Fruit fly (Drosophila melanogaster) whole organism, pupa: ENCODE results near the gene Glut4EF.

ENCODE experiments used
- CG10348 ChIP-seq: fragments of 200-800 bp; sonication (Bioruptor generic); IDR thresholded peaks from 2 replicates; pipeline ENCODE4 v1.3.6; 2022; ENCODE audit warnings: missing biosample characterization, missing genetic modification characterization
- CG12605 ChIP-seq: fragments of 200-800 bp; sonication (Bioruptor generic); IDR thresholded peaks from 2 replicates; pipeline ENCODE4 v1.3.6; 2022; ENCODE audit warnings: missing biosample characterization, missing genetic modification characterization
- CG13204 ChIP-seq: fragments of 200-800 bp; sonication (Bioruptor generic); optimal IDR thresholded peaks from 2 replicates; lab custom pipeline; 2018; ENCODE audit warnings: missing biosample characterization, mild to moderate bottlenecking, missing genetic modification characterization, moderate library complexity
- CG14655 ChIP-seq: fragments of 200-800 bp; sonication (Bioruptor generic); optimal IDR thresholded peaks from 3 replicates; lab custom pipeline; 2017; ENCODE audit warnings: mild to moderate bottlenecking, missing biosample characterization, missing genetic modification reagents, missing genetic modification characterization
- CG15710 ChIP-seq: fragments of 200-800 bp; sonication (Bioruptor generic); optimal IDR thresholded peaks from 2 replicates; lab custom pipeline; 2018; ENCODE audit warnings: missing biosample characterization, mild to moderate bottlenecking, missing genetic modification characterization, moderate library complexity
- CG17806 ChIP-seq: fragments of 200-800 bp; sonication (Bioruptor generic); optimal IDR thresholded peaks from 2 replicates; lab custom pipeline; 2018; ENCODE audit warnings: missing biosample characterization, mild to moderate bottlenecking, missing genetic modification characterization, moderate library complexity
- CG32121 ChIP-seq: fragments of 200-800 bp; sonication (Bioruptor generic); IDR thresholded peaks from 2 replicates; pipeline ENCODE4 v1.3.6; 2022; ENCODE audit warnings: missing biosample characterization, missing genetic modification characterization
- CG34367 ChIP-seq: fragments of 200-800 bp; sonication (Bioruptor generic); optimal IDR thresholded peaks from 2 replicates; lab custom pipeline; 2018; ENCODE audit warnings: missing biosample characterization, mild to moderate bottlenecking, missing genetic modification characterization
- CG4496 ChIP-seq: fragments of 200-800 bp; sonication (Bioruptor generic); IDR thresholded peaks from 3 replicates; pipeline ENCODE4 v1.3.6; 2022; ENCODE audit warnings: missing biosample characterization, missing genetic modification characterization
- CG8159 ChIP-seq: fragments of 200-800 bp; sonication (Bioruptor generic); optimal IDR thresholded peaks from 3 replicates; lab custom pipeline; 2018; ENCODE audit warnings: missing biosample characterization, mild to moderate bottlenecking, missing genetic modification characterization, moderate library complexity
- CG8301 ChIP-seq: fragments of 200-800 bp; sonication (Bioruptor generic); optimal IDR thresholded peaks from 2 replicates; lab custom pipeline; 2018; ENCODE audit warnings: missing biosample characterization, mild to moderate bottlenecking, missing genetic modification characterization
- CG9948 ChIP-seq: fragments of 200-800 bp; sonication (Bioruptor generic); optimal IDR thresholded peaks from 2 replicates; lab custom pipeline; 2018; ENCODE audit warnings: missing biosample characterization, mild to moderate bottlenecking, missing genetic modification characterization, moderate library complexity
- D1 ChIP-seq: fragments of 200-800 bp; sonication (Bioruptor generic); optimal IDR thresholded peaks from 2 replicates; lab custom pipeline; 2018; ENCODE audit warnings: missing biosample characterization, mild to moderate bottlenecking, missing genetic modification characterization, moderate library complexity
- EcR ChIP-seq: fragments of 200-800 bp; sonication (Bioruptor generic); optimal IDR thresholded peaks from 3 replicates; lab custom pipeline; 2019; ENCODE audit warnings: missing biosample characterization, missing genetic modification characterization, mild to moderate bottlenecking, moderate library complexity, missing genetic modification reagents
- Ets98B ChIP-seq: fragments of 200-800 bp; sonication (Bioruptor generic); IDR thresholded peaks from 2 replicates; pipeline ENCODE4 v1.3.6; 2022; ENCODE audit warnings: missing biosample characterization, missing genetic modification characterization
- Pif1A ChIP-seq: fragments of 200-800 bp; sonication (Bioruptor generic); optimal IDR thresholded peaks from 3 replicates; lab custom pipeline; 2016; ENCODE audit warnings: missing biosample characterization, missing genetic modification characterization
- Pif1B ChIP-seq: fragments of 200-800 bp; sonication (Bioruptor generic); optimal IDR thresholded peaks from 3 replicates; lab custom pipeline; 2016; ENCODE audit warnings: missing biosample characterization, missing genetic modification characterization
- Snoo ChIP-seq: fragments of 200-800 bp; sonication (Bioruptor generic); optimal IDR thresholded peaks from 3 replicates; lab custom pipeline; 2017; ENCODE audit warnings: missing biosample characterization, mild to moderate bottlenecking, missing genetic modification characterization, inconsistent platforms
- fd96Ca ChIP-seq: fragments of 200-800 bp; sonication (Bioruptor generic); IDR thresholded peaks from 3 replicates; pipeline ENCODE4 v1.3.6; 2022; ENCODE audit warnings: missing biosample characterization, missing genetic modification characterization
- gl ChIP-seq: fragments of 200-800 bp; sonication (Bioruptor generic); optimal IDR thresholded peaks from 2 replicates; lab custom pipeline; 2018; ENCODE audit warnings: missing biosample characterization, mild to moderate bottlenecking, missing genetic modification characterization
- rn ChIP-seq: fragments of 200-800 bp; sonication (Bioruptor generic); IDR thresholded peaks from 2 replicates; pipeline ENCODE4 v1.3.6; 2022; ENCODE audit warnings: missing biosample characterization, missing genetic modification characterization

Gene Glut4EF

dm6 chr3R:9913442-9913841, 39.0 kb downstream of the Glut4EF start:
- peak; percentile 51 for TF ChIP-seq CG8159 (tag; lab: Kevin White, UChicago)
- TF ChIP-seq Snoo (tag; lab: Kevin White, UChicago) = peak; percentile 84
- TF ChIP-seq Ets98B (GFP tag; lab: Robert Waterston, UW) = no peak
- peak; percentile 9 for TF ChIP-seq Pif1B (GFP tag; lab: Kevin White, UChicago)
- peak; percentile 60 for TF ChIP-seq Pif1A

- TF ChIP-seq CG32121 (no peak), Ets98B (GFP tag; lab: Robert Waterston, UW) (no peak), CG34367 (tag; lab: Kevin White, UChicago) (no peak), CG10348 (no peak), CG9948 (no peak), gl (no peak), Pif1B (GFP tag; lab: Kevin White, UChicago) (no peak), CG8301 (tag; lab: Kevin White, UChicago) (no peak), Pif1A (no peak), CG14655 (GFP tag; lab: Kevin White, UChicago) (no peak), Snoo (tag; lab: Kevin White, UChicago) (no peak), CG12605 (GFP tag; lab: Robert Waterston, UW) (no peak), rn (GFP tag; lab: Robert Waterston, UW) (no peak), CG8159 (tag; lab: Kevin White, UChicago) (no peak), CG13204 (GFP tag; lab: Kevin White, UChicago) (no peak), CG17806 (tag; lab: Kevin White, UChicago) (no peak)
These were observed 39.8 kb downstream of the Glut4EF start for dm6 chr3R:9914287-9914686.

- no peak for TF ChIP-seq CG13204 (GFP tag; lab: Kevin White, UChicago)
- TF ChIP-seq gl = no peak
- no peak for TF ChIP-seq rn (GFP tag; lab: Robert Waterston, UW)
- TF ChIP-seq CG8301 (tag; lab: Kevin White, UChicago) = no peak
- TF ChIP-seq Pif1A = no peak
- no peak for TF ChIP-seq CG14655 (GFP tag; lab: Kevin White, UChicago)
- TF ChIP-seq CG9948 = no peak
- no peak for TF ChIP-seq CG15710 (tag; lab: Kevin White, UChicago)
- TF ChIP-seq fd96Ca (GFP tag; lab: Robert Waterston, UW) = no peak
- TF ChIP-seq CG8159 (tag; lab: Kevin White, UChicago) = no peak
- TF ChIP-seq Pif1B (GFP tag; lab: Kevin White, UChicago) = no peak
- TF ChIP-seq CG32121 = no peak
- TF ChIP-seq Snoo (tag; lab: Kevin White, UChicago) = no peak
- no peak for TF ChIP-seq CG34367 (tag; lab: Kevin White, UChicago)
- no peak for TF ChIP-seq CG4496 (GFP tag; lab: Robert Waterston, UW)
- no peak for TF ChIP-seq EcR
- no peak for TF ChIP-seq CG12605 (GFP tag; lab: Robert Waterston, UW)
- TF ChIP-seq Ets98B (GFP tag; lab: Robert Waterston, UW) = no peak
- no peak for TF ChIP-seq D1 (tag; lab: Kevin White, UChicago)
- TF ChIP-seq, all 21 proteins: peak for 0
These were observed 41.2 kb downstream of the Glut4EF start for dm6 chr3R:9915682-9916081.

dm6 chr3R:9917361-9917760, 42.9 kb downstream of the Glut4EF start:
- TF ChIP-seq D1 (tag; lab: Kevin White, UChicago) (no peak), fd96Ca (GFP tag; lab: Robert Waterston, UW) (no peak), CG17806 (tag; lab: Kevin White, UChicago) (no peak), CG8159 (tag; lab: Kevin White, UChicago) (no peak), CG4496 (GFP tag; lab: Robert Waterston, UW) (no peak), CG14655 (GFP tag; lab: Kevin White, UChicago) (no peak), CG32121 (no peak), EcR (no peak), gl (no peak), Snoo (tag; lab: Kevin White, UChicago) (no peak), Ets98B (GFP tag; lab: Robert Waterston, UW) (no peak), rn (GFP tag; lab: Robert Waterston, UW) (no peak)
- TF ChIP-seq, all 21 proteins: peak for 0

dm6 chr3R:9918009-9918408, 43.5 kb downstream of the Glut4EF start:
- TF ChIP-seq gl = no peak
- TF ChIP-seq rn (GFP tag; lab: Robert Waterston, UW) = no peak
- no peak for TF ChIP-seq Ets98B (GFP tag; lab: Robert Waterston, UW)
- TF ChIP-seq CG9948 = no peak
- TF ChIP-seq CG12605 (GFP tag; lab: Robert Waterston, UW) = no peak
- TF ChIP-seq fd96Ca (GFP tag; lab: Robert Waterston, UW) = no peak
- TF ChIP-seq CG8301 (tag; lab: Kevin White, UChicago) = no peak
- TF ChIP-seq Snoo (tag; lab: Kevin White, UChicago) = no peak
- TF ChIP-seq Pif1A = no peak
- TF ChIP-seq CG4496 (GFP tag; lab: Robert Waterston, UW) = no peak
- no peak for TF ChIP-seq CG32121
- no peak for TF ChIP-seq D1 (tag; lab: Kevin White, UChicago)
- TF ChIP-seq CG15710 (tag; lab: Kevin White, UChicago) = no peak
- TF ChIP-seq CG14655 (GFP tag; lab: Kevin White, UChicago) = no peak
- no peak for TF ChIP-seq CG13204 (GFP tag; lab: Kevin White, UChicago)
- no peak for TF ChIP-seq CG34367 (tag; lab: Kevin White, UChicago)
- TF ChIP-seq CG10348 = no peak
- TF ChIP-seq EcR = no peak
- no peak for TF ChIP-seq CG17806 (tag; lab: Kevin White, UChicago)
- TF ChIP-seq Pif1B (GFP tag; lab: Kevin White, UChicago) = no peak

- TF ChIP-seq gl (no peak), Pif1B (GFP tag; lab: Kevin White, UChicago) (no peak), CG32121 (no peak), CG12605 (GFP tag; lab: Robert Waterston, UW) (no peak), CG4496 (GFP tag; lab: Robert Waterston, UW) (no peak), rn (GFP tag; lab: Robert Waterston, UW) (no peak), CG8159 (tag; lab: Kevin White, UChicago) (no peak), D1 (tag; lab: Kevin White, UChicago) (no peak), Ets98B (GFP tag; lab: Robert Waterston, UW) (no peak), CG8301 (tag; lab: Kevin White, UChicago) (no peak), EcR (no peak), Snoo (tag; lab: Kevin White, UChicago) (no peak), fd96Ca (GFP tag; lab: Robert Waterston, UW) (no peak)
These were observed 44.3 kb downstream of the Glut4EF start for dm6 chr3R:9918830-9919229.
